Worm (Caenorhabditis elegans) whole organism, L3 larva: ENCODE results near the gene ilcr-2.

Experiments
- R02D3.7 ChIP-seq: fragments of 150-350 bp; optimal IDR thresholded peaks from 2 replicates; lab custom pipeline; 2014; ENCODE audit warnings: missing biosample characterization, missing genetic modification characterization
- ceh-82 ChIP-seq: fragments of 150-350 bp; optimal IDR thresholded peaks from 2 replicates; lab custom pipeline; 2014; ENCODE audit warnings: missing biosample characterization, missing genetic modification characterization
- egl-27 ChIP-seq: sonication (generic microtip); optimal IDR thresholded peaks from 4 replicates; lab custom pipeline; 2017; ENCODE audit warnings: missing biosample characterization, missing genetic modification reagents, missing genetic modification characterization
- elt-2 ChIP-seq: sonication (generic microtip); optimal IDR thresholded peaks from 2 replicates; lab custom pipeline; 2016; ENCODE audit warnings: missing genetic modification reagents, mild to moderate bottlenecking, missing genetic modification characterization, missing compliant biosample characterization
- nhr-11 ChIP-seq: fragments of 150-350 bp; optimal IDR thresholded peaks from 2 replicates; lab custom pipeline; 2014; ENCODE audit warnings: missing biosample characterization, missing genetic modification characterization
- nhr-76 ChIP-seq: fragments of 150-350 bp; sonication (generic microtip); optimal IDR thresholded peaks from 5 replicates; lab custom pipeline; 2014; ENCODE audit warnings: missing biosample characterization, missing genetic modification characterization

- TF ChIP-seq nhr-11 (tag; lab: Kevin White, UChicago): no peak
- no peak for TF ChIP-seq egl-27 (tag; lab: Kevin White, UChicago)
- no peak for TF ChIP-seq R02D3.7 (tag; lab: Kevin White, UChicago)
- no peak for TF ChIP-seq ceh-82 (tag; lab: Kevin White, UChicago)
- no peak for TF ChIP-seq nhr-76 (tag; lab: Kevin White, UChicago)
- no peak for TF ChIP-seq elt-2
These were observed 36.6 kb downstream of the ilcr-2 start for ce11 chrII:5511417-5512353.
